Worm (Caenorhabditis elegans) whole organism, midembryonic: ENCODE data around the gene T04B8.5.

Experiments
- T22C8.4 ChIP-seq: fragments of 200-800 bp; sonication (Bioruptor generic); IDR thresholded peaks from 2 replicates; pipeline ENCODE4 v1.3.6; 2022; ENCODE audit warnings: missing genetic modification characterization, missing compliant biosample characterization
- cog-1 ChIP-seq: sonication (generic microtip); optimal IDR thresholded peaks from 2 replicates; lab custom pipeline; 2016; ENCODE audit warnings: missing genetic modification characterization, missing compliant biosample characterization
- flt-1 ChIP-seq: fragments of 200-800 bp; sonication (Bioruptor generic); IDR thresholded peaks from 2 replicates; pipeline ENCODE4 v1.3.6; 2022; ENCODE audit warnings: missing genetic modification characterization, missing compliant biosample characterization
- klf-2 ChIP-seq: fragments of 200-800 bp; sonication (Bioruptor generic); conservative IDR thresholded peaks from 2 replicates; pipeline ENCODE4 v1.3.6; 2022; ENCODE audit warnings: missing genetic modification reagents, missing genetic modification characterization, missing compliant biosample characterization
- med-1 ChIP-seq: sonication (generic microtip); optimal IDR thresholded peaks from 2 replicates; lab custom pipeline; 2017; ENCODE audit warnings: missing genetic modification characterization, mild to moderate bottlenecking, missing compliant biosample characterization, antibody characterized with exemption, missing genetic modification reagents; ENCODE audit not compliant: insufficient read depth
- ref-1 ChIP-seq: fragments of 200-800 bp; sonication (Bioruptor generic); conservative IDR thresholded peaks from 2 replicates; pipeline ENCODE4 v1.3.6; 2022; ENCODE audit warnings: missing genetic modification reagents, missing genetic modification characterization, missing compliant biosample characterization
- ztf-23 ChIP-seq: fragments of 200-800 bp; sonication (Bioruptor generic); IDR thresholded peaks from 2 replicates; pipeline ENCODE4 v1.3.6; 2022; ENCODE audit warnings: missing genetic modification reagents, missing genetic modification characterization, missing compliant biosample characterization

- TF ChIP-seq flt-1 (GFP tag; lab: Robert Waterston, UW) (no peak), cog-1 (tag; lab: Kevin White, UChicago) (no peak), ref-1 (GFP tag; lab: Robert Waterston, UW) (no peak), med-1 (GFP tag; lab: Kevin White, UChicago) (no peak), T22C8.4 (GFP tag; lab: Robert Waterston, UW) (no peak), ztf-23 (no peak), klf-2 (GFP tag; lab: Robert Waterston, UW) (no peak)
Measured at ce11 chrII:584321-584848, 40.0 kb downstream of the T04B8.5 start, which contains the start of the genes W08F4.12 and W08F4.13.
